Fruit fly (Drosophila melanogaster) whole organism, prepupa: ENCODE data around the gene grk.

Source experiments
- CG11294 ChIP-seq: fragments of 200-800 bp; sonication (Bioruptor generic); IDR thresholded peaks from 2 replicates; pipeline ENCODE4 v1.3.6; 2022; ENCODE audit warnings: missing biosample characterization, missing genetic modification characterization
- CG11762 ChIP-seq: fragments of 200-800 bp; sonication (Bioruptor generic); optimal IDR thresholded peaks from 3 replicates; lab custom pipeline; 2016; ENCODE audit warnings: missing biosample characterization, missing genetic modification characterization; ENCODE audit not compliant: insufficient read depth
- CG4318 ChIP-seq: fragments of 200-800 bp; sonication (Bioruptor generic); optimal IDR thresholded peaks from 3 replicates; lab custom pipeline; 2017; ENCODE audit warnings: missing biosample characterization, mild to moderate bottlenecking, missing genetic modification characterization
- CG6163 ChIP-seq: fragments of 200-800 bp; sonication (Bioruptor generic); IDR thresholded peaks from 3 replicates; pipeline ENCODE4 v1.3.6; 2022; ENCODE audit warnings: missing biosample characterization, missing genetic modification characterization
- CG6792 ChIP-seq: fragments of 200-800 bp; sonication (Bioruptor generic); optimal IDR thresholded peaks from 3 replicates; lab custom pipeline; 2016; ENCODE audit warnings: missing biosample characterization, missing genetic modification characterization
- CG8632 ChIP-seq: fragments of 200-800 bp; sonication (Bioruptor generic); optimal IDR thresholded peaks from 3 replicates; lab custom pipeline; 2016; ENCODE audit warnings: missing biosample characterization, missing genetic modification characterization
- CG9139 ChIP-seq: fragments of 200-800 bp; sonication (Bioruptor generic); optimal IDR thresholded peaks from 3 replicates; lab custom pipeline; 2017; ENCODE audit warnings: missing biosample characterization, mild to moderate bottlenecking, missing genetic modification characterization
- Gug ChIP-seq: fragments of 200-800 bp; sonication (Bioruptor generic); IDR thresholded peaks from 2 replicates; pipeline ENCODE4 v1.3.6; 2022; ENCODE audit warnings: missing biosample characterization, missing genetic modification characterization
- Lpt ChIP-seq: fragments of 200-800 bp; sonication (Bioruptor generic); optimal IDR thresholded peaks from 3 replicates; lab custom pipeline; 2016; ENCODE audit warnings: missing biosample characterization, missing genetic modification characterization
- Sox14 ChIP-seq: fragments of 200-800 bp; sonication (Bioruptor generic); optimal IDR thresholded peaks from 3 replicates; lab custom pipeline; 2016; ENCODE audit warnings: missing biosample characterization, missing genetic modification characterization
- dsx ChIP-seq: fragments of 200-800 bp; optimal IDR thresholded peaks from 3 replicates; lab custom pipeline; 2019; ENCODE audit warnings: missing biosample characterization, mild to moderate bottlenecking, missing genetic modification characterization, moderate library complexity; ENCODE audit not compliant: poor library complexity, severe bottlenecking
- fd85E ChIP-seq: fragments of 200-800 bp; sonication (Bioruptor generic); optimal IDR thresholded peaks from 3 replicates; lab custom pipeline; 2016; ENCODE audit warnings: missing biosample characterization, missing genetic modification characterization
- lz ChIP-seq: fragments of 200-800 bp; sonication (Bioruptor generic); optimal IDR thresholded peaks from 3 replicates; lab custom pipeline; 2016; ENCODE audit warnings: missing biosample characterization, missing genetic modification characterization
- salr ChIP-seq, 2 experiments: fragments of 200-800 bp; sonication (Bioruptor generic); optimal IDR thresholded peaks; 3 replicates each; lab custom pipeline; 2016 to 2018; ENCODE audit warnings: missing biosample characterization in 2 of 2, missing genetic modification characterization in 2 of 2, mild to moderate bottlenecking in 1 of 2
- vri ChIP-seq: fragments of 200-800 bp; sonication (Bioruptor generic); optimal IDR thresholded peaks from 3 replicates; lab custom pipeline; 2016; ENCODE audit warnings: missing biosample characterization, mild to moderate bottlenecking, missing genetic modification characterization

The grk gene

dm6 chr2L:8381508-8382036 lies 51.8 kb downstream of the grk start, which contains the start of gene AlaRS (continued):
- TF ChIP-seq Sox14 (GFP tag; lab: Kevin White, UChicago) (peak; percentile 45), CG6792 (GFP tag; lab: Kevin White, UChicago) (peak; percentile 16), CG11762 (no peak), vri (peak; percentile 71), fd85E (peak; percentile 9), Gug (no peak), lz (GFP tag; lab: Kevin White, UChicago) (peak; percentile 38), CG9139 (GFP tag; lab: Kevin White, UChicago) (peak; percentile 6), CG4318 (no peak), CG8632 (peak; percentile 2), CG11294 (GFP tag; lab: Robert Waterston, UW) (no peak), salr (GFP tag; optimal IDR thresholded peaks at IDR 0.05; lab: Kevin White, UChicago) (peak in 1 of 2 experiments; percentile 19), CG6163 (peak; percentile 37; the same call in 1 of the 3 replicates), Lpt (GFP tag; lab: Kevin White, UChicago) (no peak), dsx (peak; percentile 46)
